Fruit fly (Drosophila melanogaster) whole organism: ENCODE measurements around the gene CG15531.

Source experiments
- CG8478 ChIP-seq: fragments of >200 bp; optimal IDR thresholded peaks from 2 replicates; lab custom pipeline; 2018; ENCODE audit warnings: inconsistent platforms
- Dll ChIP-seq: fragments of >200 bp; optimal IDR thresholded peaks from 2 replicates; lab custom pipeline; 2017
- psq ChIP-seq: fragments of >200 bp; optimal IDR thresholded peaks from 2 replicates; lab custom pipeline; 2017

DNA sequence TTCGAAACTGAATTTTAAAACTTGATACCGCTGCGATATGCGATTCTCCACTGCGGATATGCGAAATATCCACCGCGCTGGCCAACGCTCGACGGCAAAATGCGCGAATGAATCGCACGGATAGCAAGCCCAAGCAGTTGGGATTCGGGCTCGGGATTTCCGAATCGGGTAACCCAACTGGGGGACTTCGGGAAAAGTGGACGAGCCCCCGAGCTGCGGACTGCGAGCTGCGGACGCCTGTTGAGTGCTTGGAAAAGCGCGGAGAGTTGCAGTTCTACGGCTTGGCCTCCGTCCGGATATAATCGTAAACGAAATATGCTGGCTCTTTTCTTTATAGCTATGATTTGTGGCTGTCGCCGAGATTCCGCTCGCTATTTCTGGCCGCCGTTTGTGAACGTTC lies 46.5 kb downstream of the CG15531 start, which contains the start of gene AdoR:
- no peak for TF ChIP-seq CG8478 (lab: Kevin White, UChicago)
- TF ChIP-seq psq (lab: Kevin White, UChicago), result no peak
- TF ChIP-seq Dll (lab: Kevin White, UChicago), result no peak
